Worm (Caenorhabditis elegans) whole organism, late embryonic: ENCODE data around the gene dach-1.

ENCODE experiments used
- C08G9.2 ChIP-seq: sonication (generic microtip); optimal IDR thresholded peaks from 2 replicates; lab custom pipeline; 2016; ENCODE audit warnings: mild to moderate bottlenecking, missing genetic modification characterization, moderate library complexity, missing compliant biosample characterization
- C38D4.7 ChIP-seq: fragments of 200-800 bp; sonication (Bioruptor generic); optimal IDR thresholded peaks from 2 replicates; lab custom pipeline; 2018; ENCODE audit warnings: mild to moderate bottlenecking, missing genetic modification characterization, moderate library complexity, missing compliant biosample characterization
- F13H6.1 ChIP-seq: sonication (generic microtip); optimal IDR thresholded peaks from 2 replicates; lab custom pipeline; 2016; ENCODE audit warnings: missing genetic modification characterization, missing compliant biosample characterization
- T23F11.4 ChIP-seq: fragments of 200-800 bp; sonication (Bioruptor generic); optimal IDR thresholded peaks from 2 replicates; lab custom pipeline; 2018; ENCODE audit warnings: mild to moderate bottlenecking, missing genetic modification characterization, missing compliant biosample characterization
- Y22D7AL.16 ChIP-seq: sonication (generic microtip); optimal IDR thresholded peaks from 2 replicates; lab custom pipeline; 2016; ENCODE audit warnings: missing genetic modification characterization, missing compliant biosample characterization
- ahr-1 ChIP-seq: sonication (generic microtip); optimal IDR thresholded peaks from 2 replicates; lab custom pipeline; 2016; ENCODE audit warnings: missing genetic modification characterization, missing compliant biosample characterization
- ama-1 ChIP-seq: fragments of 150-350 bp; optimal IDR thresholded peaks from 2 replicates; lab custom pipeline; 2014
- ceh-18 ChIP-seq: sonication (generic microtip); optimal IDR thresholded peaks from 2 replicates; lab custom pipeline; 2016; ENCODE audit warnings: missing genetic modification characterization, missing compliant biosample characterization
- ceh-19 ChIP-seq: fragments of 200-800 bp; sonication (Bioruptor generic); optimal IDR thresholded peaks from 2 replicates; lab custom pipeline; 2018; ENCODE audit warnings: mild to moderate bottlenecking, missing genetic modification characterization, missing compliant biosample characterization
- ceh-2 ChIP-seq: sonication (generic microtip); optimal IDR thresholded peaks from 2 replicates; lab custom pipeline; 2016; ENCODE audit warnings: missing genotype, missing genetic modification characterization, missing compliant biosample characterization
- ceh-24 ChIP-seq: sonication (generic microtip); optimal IDR thresholded peaks from 2 replicates; lab custom pipeline; 2016; ENCODE audit warnings: mild to moderate bottlenecking, missing genetic modification characterization, missing compliant biosample characterization
- ceh-30 ChIP-seq: fragments of 150-350 bp; optimal IDR thresholded peaks from 2 replicates; lab custom pipeline; 2014; ENCODE audit warnings: missing biosample characterization, missing genetic modification characterization
- ceh-31 ChIP-seq: sonication (generic microtip); optimal IDR thresholded peaks from 2 replicates; lab custom pipeline; 2016; ENCODE audit warnings: missing genetic modification characterization, missing compliant biosample characterization
- ceh-34 ChIP-seq: sonication (generic microtip); optimal IDR thresholded peaks from 2 replicates; lab custom pipeline; 2016; ENCODE audit warnings: mild to moderate bottlenecking, missing genetic modification characterization, missing compliant biosample characterization
- ceh-45 ChIP-seq: fragments of 200-800 bp; sonication (Bioruptor generic); IDR thresholded peaks from 2 replicates; pipeline ENCODE4 v1.3.6; 2022; ENCODE audit warnings: missing genetic modification reagents, missing genetic modification characterization, missing compliant biosample characterization
- ceh-48 ChIP-seq: sonication (generic microtip); optimal IDR thresholded peaks from 2 replicates; lab custom pipeline; 2016; ENCODE audit warnings: missing genetic modification characterization, inconsistent platforms, missing compliant biosample characterization
- che-1 ChIP-seq: sonication (generic microtip); optimal IDR thresholded peaks from 2 replicates; lab custom pipeline; 2016; ENCODE audit warnings: mild to moderate bottlenecking, missing genetic modification characterization, missing compliant biosample characterization
- dve-1 ChIP-seq: sonication (generic microtip); optimal IDR thresholded peaks from 2 replicates; lab custom pipeline; 2017; ENCODE audit warnings: antibody characterized with exemption, mild to moderate bottlenecking, missing genetic modification characterization, missing compliant biosample characterization
- elt-2 ChIP-seq: sonication (generic microtip); optimal IDR thresholded peaks from 2 replicates; lab custom pipeline; 2016; ENCODE audit warnings: missing genetic modification reagents, missing genetic modification characterization, missing compliant biosample characterization
- elt-4 ChIP-seq: sonication (generic microtip); optimal IDR thresholded peaks from 2 replicates; lab custom pipeline; 2016; ENCODE audit warnings: missing genetic modification characterization, missing compliant biosample characterization
- ets-4 ChIP-seq: sonication (generic microtip); optimal IDR thresholded peaks from 2 replicates; lab custom pipeline; 2016; ENCODE audit warnings: missing genetic modification characterization, missing compliant biosample characterization
- eyg-1 ChIP-seq: sonication (generic microtip); optimal IDR thresholded peaks from 2 replicates; lab custom pipeline; 2016; ENCODE audit warnings: missing genotype, missing genetic modification characterization, missing compliant biosample characterization
- fax-1 ChIP-seq: sonication (generic microtip); optimal IDR thresholded peaks from 2 replicates; lab custom pipeline; 2016; ENCODE audit warnings: missing genotype, missing genetic modification characterization, missing compliant biosample characterization
- fkh-10 ChIP-seq: fragments of 150-350 bp; optimal IDR thresholded peaks from 2 replicates; lab custom pipeline; 2014; ENCODE audit warnings: missing biosample characterization, missing genetic modification reagents, missing genetic modification characterization
- hlh-30 ChIP-seq: sonication (generic microtip); optimal IDR thresholded peaks from 2 replicates; lab custom pipeline; 2017; ENCODE audit warnings: antibody characterized with exemption, missing genetic modification characterization, missing compliant biosample characterization; ENCODE audit not compliant: insufficient read depth
- hlh-6 ChIP-seq: sonication (generic microtip); optimal IDR thresholded peaks from 2 replicates; lab custom pipeline; 2016; ENCODE audit warnings: missing genotype, missing genetic modification characterization, missing compliant biosample characterization
- lim-6 ChIP-seq: sonication (generic microtip); optimal IDR thresholded peaks from 2 replicates; lab custom pipeline; 2016; ENCODE audit warnings: missing genetic modification characterization, missing compliant biosample characterization
- lin-11 ChIP-seq: fragments of 200-800 bp; sonication (Bioruptor generic); optimal IDR thresholded peaks from 2 replicates; lab custom pipeline; 2018; ENCODE audit warnings: mild to moderate bottlenecking, missing genetic modification characterization, missing compliant biosample characterization
- nfya-1 ChIP-seq: sonication (generic microtip); optimal IDR thresholded peaks from 2 replicates; lab custom pipeline; 2017; ENCODE audit warnings: missing genetic modification characterization, mild to moderate bottlenecking, missing compliant biosample characterization, antibody characterized with exemption, moderate library complexity
- nhr-11 ChIP-seq: fragments of 150-350 bp; optimal IDR thresholded peaks from 2 replicates; lab custom pipeline; 2014; ENCODE audit warnings: missing biosample characterization, missing genetic modification characterization
- nhr-232 ChIP-seq: sonication (generic microtip); optimal IDR thresholded peaks from 2 replicates; lab custom pipeline; 2016; ENCODE audit warnings: missing genetic modification characterization, missing compliant biosample characterization
- npax-4 ChIP-seq: sonication (generic microtip); optimal IDR thresholded peaks from 2 replicates; lab custom pipeline; 2016; ENCODE audit warnings: missing genetic modification characterization, missing compliant biosample characterization
- pax-1 ChIP-seq: fragments of 150-350 bp; optimal IDR thresholded peaks from 2 replicates; lab custom pipeline; 2014; ENCODE audit warnings: missing biosample characterization, missing genetic modification characterization
- pha-2 ChIP-seq: sonication (generic microtip); optimal IDR thresholded peaks from 2 replicates; lab custom pipeline; 2017; ENCODE audit warnings: mild to moderate bottlenecking, missing genetic modification characterization, missing compliant biosample characterization
- pqm-1 ChIP-seq: sonication (generic microtip); optimal IDR thresholded peaks from 2 replicates; lab custom pipeline; 2016; ENCODE audit warnings: missing genetic modification characterization, missing compliant biosample characterization
- rnt-1 ChIP-seq: sonication (generic microtip); optimal IDR thresholded peaks from 2 replicates; lab custom pipeline; 2016; ENCODE audit warnings: missing genetic modification characterization, missing compliant biosample characterization
- syd-9 ChIP-seq: sonication (generic microtip); optimal IDR thresholded peaks from 2 replicates; lab custom pipeline; 2016; ENCODE audit warnings: mild to moderate bottlenecking, missing genetic modification characterization, moderate library complexity, missing compliant biosample characterization
- tbx-7 ChIP-seq: sonication (generic microtip); optimal IDR thresholded peaks from 2 replicates; lab custom pipeline; 2016; ENCODE audit warnings: missing genotype, missing genetic modification characterization, missing compliant biosample characterization
- ttx-3 ChIP-seq: sonication (generic microtip); optimal IDR thresholded peaks from 2 replicates; lab custom pipeline; 2016; ENCODE audit warnings: missing genetic modification reagents, missing genetic modification characterization, missing compliant biosample characterization
- unc-55 ChIP-seq: sonication (generic microtip); optimal IDR thresholded peaks from 2 replicates; lab custom pipeline; 2017; ENCODE audit warnings: missing biosample characterization, missing genetic modification reagents, missing genetic modification characterization
- unc-86 ChIP-seq: sonication (generic microtip); optimal IDR thresholded peaks from 2 replicates; lab custom pipeline; 2016; ENCODE audit warnings: missing genetic modification characterization, missing compliant biosample characterization
- zip-5 ChIP-seq: sonication (generic microtip); optimal IDR thresholded peaks from 2 replicates; lab custom pipeline; 2016; ENCODE audit warnings: missing genetic modification characterization, missing compliant biosample characterization
- ztf-16 ChIP-seq: sonication (generic microtip); optimal IDR thresholded peaks from 2 replicates; lab custom pipeline; 2017; ENCODE audit warnings: missing genetic modification characterization, missing compliant biosample characterization

The dach-1 gene

DNA sequence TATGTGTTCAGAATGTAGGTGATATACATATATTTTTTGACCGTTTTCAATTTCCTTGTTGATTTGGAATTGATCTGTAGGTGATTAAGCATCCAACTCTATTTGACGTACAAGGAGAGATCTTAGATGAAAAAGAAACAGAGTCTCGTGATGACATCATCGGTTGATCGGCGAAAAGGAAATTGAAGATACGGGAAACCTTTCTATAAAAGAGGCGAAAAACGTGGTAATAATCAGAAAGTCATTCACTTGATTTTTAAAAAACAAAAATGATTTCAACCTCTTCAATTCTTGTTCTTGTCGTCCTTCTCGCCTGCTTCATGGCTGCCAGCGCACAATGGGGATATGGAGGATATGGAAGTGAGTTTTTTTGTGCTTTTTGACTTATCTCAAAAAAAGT is 34.4 kb downstream of the dach-1 start, which contains the start of gene nlp-29:
nlp-29 (plus strand) TSS at position 248 of the 400 bp plus-strand sequence.
- TF ChIP-seq dve-1 (tag; lab: Kevin White, UChicago) (peak; percentile 12), unc-55 (GFP tag; lab: Kevin White, UChicago) (no peak)
- TF ChIP-seq, all 69 proteins: peak for 1

ce11 chrV:3985104-3985503 is 35.3 kb downstream of the dach-1 start:
- TF ChIP-seq elt-2 (tag; lab: Kevin White, UChicago) (no peak), ahr-1 (no peak)
- TF ChIP-seq, all 69 proteins: peak for 0

DNA sequence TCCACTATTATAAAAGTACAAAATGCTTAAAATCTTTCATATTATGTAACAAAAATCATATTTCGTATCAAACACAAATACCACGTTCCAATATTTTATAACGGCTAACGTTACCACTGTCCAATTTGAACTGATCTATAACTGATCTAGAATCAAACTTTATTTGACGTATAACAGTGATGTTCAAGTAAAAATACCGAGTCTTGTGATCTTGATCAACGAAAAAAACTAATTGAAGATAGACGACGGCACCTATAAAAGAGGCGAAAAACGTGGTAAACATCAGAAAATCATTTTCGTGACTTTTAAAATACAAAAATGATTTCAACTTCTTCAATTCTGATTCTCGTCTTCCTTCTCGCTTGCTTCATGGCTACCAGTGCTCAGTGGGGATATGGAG is 37.8 kb downstream of the dach-1 start, which contains the start of gene nlp-28:
nlp-28 (plus strand) TSS at position 285 of the 400 bp plus-strand sequence.
- no peak for TF ChIP-seq lin-11
- no peak for TF ChIP-seq npax-4

ce11 chrV:3989070-3989469 is 39.2 kb downstream of the dach-1 start, which contains the start of gene nlp-27:
Gene nlp-27 (plus strand): TSS chrV:3989378.
- TF ChIP-seq nhr-232 (tag; lab: Kevin White, UChicago), result no peak
- no peak for TF ChIP-seq nfya-1
- TF ChIP-seq T23F11.4 (GFP tag; lab: Kevin White, UChicago), result no peak
- TF ChIP-seq elt-4 (tag; lab: Kevin White, UChicago), result no peak
- TF ChIP-seq Y22D7AL.16 (tag; lab: Kevin White, UChicago), result no peak
- no peak for TF ChIP-seq F13H6.1 (tag; lab: Kevin White, UChicago)
- no peak for TF ChIP-seq ets-4 (tag; lab: Kevin White, UChicago)
- no peak for TF ChIP-seq zip-5
- no peak for TF ChIP-seq rnt-1 (tag; lab: Kevin White, UChicago)
- TF ChIP-seq ceh-19 (GFP tag; lab: Kevin White, UChicago), result no peak
- TF ChIP-seq hlh-30 (tag; lab: Kevin White, UChicago), result no peak
- TF ChIP-seq ceh-18 (tag; lab: Kevin White, UChicago), result no peak
- no peak for TF ChIP-seq ahr-1
- no peak for TF ChIP-seq C38D4.7 (GFP tag; lab: Kevin White, UChicago)
- TF ChIP-seq eyg-1 (tag; lab: Kevin White, UChicago), result no peak
- no peak for TF ChIP-seq ceh-31 (tag; lab: Kevin White, UChicago)
- no peak for TF ChIP-seq syd-9 (tag; lab: Kevin White, UChicago)
- no peak for TF ChIP-seq unc-86 (tag; lab: Kevin White, UChicago)
- TF ChIP-seq, all 69 proteins: peak for 0

DNA sequence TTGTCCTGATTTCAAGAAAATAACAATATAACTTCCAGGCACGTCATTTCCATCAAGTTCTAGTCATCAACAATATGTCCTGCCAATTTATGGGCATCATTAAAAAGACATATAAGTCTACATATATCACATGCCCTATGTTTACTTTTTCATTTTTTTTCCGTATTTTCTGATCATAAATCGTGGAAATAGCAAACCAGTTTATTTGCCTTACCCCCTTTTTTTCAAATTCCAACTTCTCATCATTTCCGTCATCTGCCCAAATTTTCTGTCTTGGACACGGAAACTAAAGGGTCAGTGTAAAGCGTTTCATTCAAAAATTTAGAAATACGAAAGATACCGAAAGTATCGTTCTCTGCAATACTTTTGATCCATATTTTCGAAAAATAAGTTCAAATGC is 42.5 kb downstream of the dach-1 start:
- TF ChIP-seq pqm-1 (tag; lab: Kevin White, UChicago) (no peak), hlh-6 (no peak), fax-1 (tag; lab: Kevin White, UChicago) (no peak), ceh-24 (tag; lab: Kevin White, UChicago) (no peak), npax-4 (no peak), fkh-10 (GFP tag; lab: Kevin White, UChicago) (no peak), lin-11 (no peak), lim-6 (tag; lab: Kevin White, UChicago) (no peak), unc-86 (tag; lab: Kevin White, UChicago) (no peak), ama-1 (lab: Kevin White, UChicago) (no peak), nhr-11 (no peak), F13H6.1 (tag; lab: Kevin White, UChicago) (no peak), pha-2 (tag; lab: Kevin White, UChicago) (no peak)

DNA sequence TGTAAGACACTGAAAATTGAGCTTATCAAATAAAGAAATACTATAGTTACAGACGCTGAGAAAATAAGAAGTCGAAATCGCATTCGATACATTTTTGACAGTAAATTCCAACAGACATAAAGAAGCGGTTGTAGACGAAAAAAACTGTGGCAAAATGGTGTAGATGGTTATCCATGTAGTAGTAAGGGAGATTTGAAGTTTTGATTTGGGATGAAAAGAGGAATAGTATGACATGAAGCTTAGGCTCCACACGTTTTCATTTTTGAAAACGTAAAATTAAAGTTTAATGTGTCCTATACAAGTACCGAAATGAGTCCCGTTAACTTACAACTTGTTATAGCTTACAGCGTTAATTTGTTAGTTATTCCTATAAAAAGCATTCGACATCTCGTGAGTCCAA is 44.2 kb downstream of the dach-1 start, which contains the start of gene K09D9.9:
K09D9.9 (minus strand) TSS at position 101 of the 400 bp plus-strand sequence.
- TF ChIP-seq pax-1 (no peak), nhr-232 (tag; lab: Kevin White, UChicago) (no peak), ceh-2 (tag; lab: Kevin White, UChicago) (no peak), ztf-16 (tag; lab: Kevin White, UChicago) (no peak), tbx-7 (tag; lab: Kevin White, UChicago) (no peak), ceh-45 (no peak), che-1 (tag; lab: Kevin White, UChicago) (no peak), ahr-1 (no peak), nfya-1 (no peak), syd-9 (tag; lab: Kevin White, UChicago) (no peak), C08G9.2 (tag; lab: Kevin White, UChicago) (no peak), ceh-48 (tag; lab: Kevin White, UChicago) (no peak), F13H6.1 (tag; lab: Kevin White, UChicago) (no peak), ceh-30 (no peak), pqm-1 (tag; lab: Kevin White, UChicago) (no peak), nhr-11 (no peak), ceh-34 (tag; lab: Kevin White, UChicago) (no peak), ttx-3 (tag; lab: Kevin White, UChicago) (no peak), eyg-1 (tag; lab: Kevin White, UChicago) (no peak), Y22D7AL.16 (tag; lab: Kevin White, UChicago) (no peak)
